Fruit fly (Drosophila melanogaster): ENCODE data around the gene spz.

spz gene

dm6 chr3R:27111784-27112602 lies 42.1 kb upstream of the spz start, which contains the start of the genes gb and CG5815 (continued):
- TF ChIP-seq CG4424 (GFP tag; optimal IDR thresholded peaks at IDR 0.05) (peak; percentile 93), chn (GFP tag; optimal IDR thresholded peaks at IDR 0.05) (peak; percentile 93), CHES-1-like (GFP tag; optimal IDR thresholded peaks at IDR 0.05) (peak; percentile 47), CG10565 (GFP tag; optimal IDR thresholded peaks at IDR 0.05) (peak; percentile 32), da (GFP tag; optimal IDR thresholded peaks at IDR 0.05) (no peak), CG1832 (GFP tag; optimal IDR thresholded peaks at IDR 0.05) (peak; percentile 77), CG12942 (GFP tag; optimal IDR thresholded peaks at IDR 0.05) (peak; percentile 89), CG8359 (GFP tag; optimal IDR thresholded peaks at IDR 0.05; ENCODE audit: borderline replicate concordance) (peak; percentile 70), danr (GFP tag; IDR thresholded peaks at IDR 0.05) (peak; percentile 74), CG18619 (GFP tag; optimal IDR thresholded peaks at IDR 0.05) (peak; percentile 93), vfl (GFP tag; optimal IDR thresholded peaks at IDR 0.05) (peak; percentile 91), run (tag; optimal IDR thresholded peaks at IDR 0.05) (peak; percentile 60), CG7928 (GFP tag; optimal IDR thresholded peaks at IDR 0.05) (peak; percentile 74), Dfd (GFP tag; optimal IDR thresholded peaks at IDR 0.05) (no peak), gcm2 (GFP tag; optimal IDR thresholded peaks at IDR 0.05) (peak; percentile 71), Adf1 (GFP tag; IDR thresholded peaks at IDR 0.05) (peak; percentile 64; the same call in 1 of the 2 replicates), CG3995 (GFP tag; optimal IDR thresholded peaks at IDR 0.05) (peak; percentile 53), Deaf1 (tag; optimal IDR thresholded peaks at IDR 0.05) (no peak), Oaz (GFP tag; IDR thresholded peaks at IDR 0.05) (peak; percentile 80), CG32772 (GFP tag; IDR thresholded peaks at IDR 0.05) (peak; percentile 87), al (GFP tag; IDR thresholded peaks at IDR 0.05) (peak; percentile 93), seq (GFP tag; IDR thresholded peaks at IDR 0.05) (peak; percentile 89), Stat92E (GFP tag; optimal IDR thresholded peaks at IDR 0.05) (peak in 1 of 3 experiments; percentile 34), sob (GFP tag; IDR thresholded peaks at IDR 0.05) (peak; percentile 84), NfI (GFP tag; optimal IDR thresholded peaks at IDR 0.05) (peak; percentile 92), Neu2 (GFP tag; optimal IDR thresholded peaks at IDR 0.05; ENCODE audit: borderline replicate concordance) (no peak), CG11696 (GFP tag; IDR thresholded peaks at IDR 0.05) (peak; percentile 77), CG11456 (GFP tag; IDR thresholded peaks at IDR 0.05) (peak; percentile 92), z (GFP tag; IDR thresholded peaks at IDR 0.05) (no peak; the same call in 1 of the 3 replicates), CG7786 (GFP tag; optimal IDR thresholded peaks at IDR 0.05) (peak; percentile 67), luna (GFP tag; optimal IDR thresholded peaks at IDR 0.05) (no peak), CG14014 (GFP tag; IDR thresholded peaks at IDR 0.05) (peak; percentile 93), Ets97D (GFP tag; optimal IDR thresholded peaks at IDR 0.05) (peak; percentile 78), ERR (GFP tag; optimal IDR thresholded peaks at IDR 0.05) (peak; percentile 61), CG2678 (tag; optimal IDR thresholded peaks at IDR 0.05) (peak; percentile 92), hkb (optimal IDR thresholded peaks at IDR 0.05) (peak; percentile 71), hkb (GFP tag; IDR thresholded peaks at IDR 0.05) (peak; percentile 92), disco-r (GFP tag; optimal IDR thresholded peaks at IDR 0.05) (peak; percentile 38), vnd (GFP tag; IDR thresholded peaks at IDR 0.05; ENCODE audit: partially characterized antibody) (peak; percentile 96), CG5245 (GFP tag; optimal IDR thresholded peaks at IDR 0.05) (peak; percentile 86), twi (tag; optimal IDR thresholded peaks at IDR 0.05) (peak; percentile 79), pzg (GFP tag; optimal IDR thresholded peaks at IDR 0.05) (peak; percentile 60), Optix (GFP tag; IDR thresholded peaks at IDR 0.05) (peak; percentile 90), odd (GFP tag; optimal IDR thresholded peaks at IDR 0.05) (peak; percentile 74), CG1602 (GFP tag; optimal IDR thresholded peaks at IDR 0.05) (peak; percentile 91), ara (GFP tag; IDR thresholded peaks at IDR 0.05) (peak; percentile 88), hb (GFP tag; IDR thresholded peaks at IDR 0.05; ENCODE audit: partially characterized antibody) (peak; percentile 93), sd (tag; optimal IDR thresholded peaks at IDR 0.05) (no peak), CG5953 (GFP tag; IDR thresholded peaks at IDR 0.05) (peak; percentile 80), Hsf (GFP tag; optimal IDR thresholded peaks at IDR 0.05) (peak; percentile 91)

All from whole organism, embryonic.